Worm (Caenorhabditis elegans) whole organism, early embryonic: ENCODE measurements around the gene ZK1236.9.

Experiments used
- B0310.2 ChIP-seq: sonication (generic microtip); optimal IDR thresholded peaks from 2 replicates; lab custom pipeline; 2016; ENCODE audit warnings: mild to moderate bottlenecking, missing genetic modification characterization, missing compliant biosample characterization
- F13C5.2 ChIP-seq: sonication (generic microtip); optimal IDR thresholded peaks from 2 replicates; lab custom pipeline; 2017; ENCODE audit warnings: mild to moderate bottlenecking, missing genetic modification characterization, inconsistent platforms, missing compliant biosample characterization
- aly-1 ChIP-seq: sonication (generic microtip); optimal IDR thresholded peaks from 2 replicates; lab custom pipeline; 2016; ENCODE audit warnings: missing genetic modification characterization, missing compliant biosample characterization
- ama-1 ChIP-seq: fragments of 150-350 bp; optimal IDR thresholded peaks from 2 replicates; lab custom pipeline; 2014
- ceh-13 ChIP-seq: fragments of 200-800 bp; sonication (Bioruptor generic); optimal IDR thresholded peaks from 2 replicates; lab custom pipeline; 2018; ENCODE audit warnings: mild to moderate bottlenecking, missing genetic modification characterization, missing compliant biosample characterization
- ceh-36 ChIP-seq: sonication (generic microtip); optimal IDR thresholded peaks from 2 replicates; lab custom pipeline; 2016; ENCODE audit warnings: missing genetic modification characterization, inconsistent platforms, missing compliant biosample characterization
- ets-7 ChIP-seq: sonication (generic microtip); optimal IDR thresholded peaks from 2 replicates; lab custom pipeline; 2016; ENCODE audit warnings: missing genotype, missing genetic modification characterization, missing compliant biosample characterization
- flt-1 ChIP-seq: fragments of 200-800 bp; sonication (Bioruptor generic); IDR thresholded peaks from 2 replicates; pipeline ENCODE4 v1.3.6; 2022; ENCODE audit warnings: missing genetic modification characterization, missing compliant biosample characterization
- hmbx-1 ChIP-seq: sonication (generic microtip); optimal IDR thresholded peaks from 2 replicates; lab custom pipeline; 2016; ENCODE audit warnings: mild to moderate bottlenecking, missing genetic modification characterization, missing compliant biosample characterization
- hmg-4 ChIP-seq: fragments of 200-800 bp; sonication (Bioruptor generic); optimal IDR thresholded peaks from 2 replicates; lab custom pipeline; 2018; ENCODE audit warnings: mild to moderate bottlenecking, missing genetic modification characterization, missing compliant biosample characterization
- hnd-1 ChIP-seq: sonication (generic microtip); optimal IDR thresholded peaks from 2 replicates; lab custom pipeline; 2016; ENCODE audit warnings: missing genetic modification characterization, missing compliant biosample characterization
- pes-1 ChIP-seq: fragments of 200-800 bp; sonication (Bioruptor generic); IDR thresholded peaks from 2 replicates; pipeline ENCODE4 v1.3.6; 2022; ENCODE audit warnings: missing genetic modification reagents, missing genetic modification characterization, missing compliant biosample characterization
- scrt-1 ChIP-seq: fragments of 200-800 bp; sonication (Bioruptor generic); IDR thresholded peaks from 2 replicates; pipeline ENCODE4 v1.3.6; 2022; ENCODE audit warnings: missing genetic modification characterization, missing compliant biosample characterization
- sea-1 ChIP-seq: fragments of 200-800 bp; sonication (Bioruptor generic); conservative IDR thresholded peaks from 2 replicates; pipeline ENCODE4 v1.3.6; 2022; ENCODE audit warnings: missing genetic modification characterization, missing compliant biosample characterization
- tbx-11 ChIP-seq: fragments of 200-800 bp; sonication (Bioruptor generic); IDR thresholded peaks from 2 replicates; pipeline ENCODE4 v1.3.6; 2022; ENCODE audit warnings: missing genetic modification characterization, missing compliant biosample characterization
- tbx-37 ChIP-seq: fragments of 200-800 bp; sonication (Bioruptor generic); conservative IDR thresholded peaks from 2 replicates; pipeline ENCODE4 v1.3.6; 2022; ENCODE audit warnings: missing genetic modification reagents, missing genetic modification characterization, missing compliant biosample characterization
- tra-4 ChIP-seq: sonication (generic microtip); optimal IDR thresholded peaks from 2 replicates; lab custom pipeline; 2017; ENCODE audit warnings: missing genetic modification characterization, missing compliant biosample characterization

Gene ZK1236.9

DNA sequence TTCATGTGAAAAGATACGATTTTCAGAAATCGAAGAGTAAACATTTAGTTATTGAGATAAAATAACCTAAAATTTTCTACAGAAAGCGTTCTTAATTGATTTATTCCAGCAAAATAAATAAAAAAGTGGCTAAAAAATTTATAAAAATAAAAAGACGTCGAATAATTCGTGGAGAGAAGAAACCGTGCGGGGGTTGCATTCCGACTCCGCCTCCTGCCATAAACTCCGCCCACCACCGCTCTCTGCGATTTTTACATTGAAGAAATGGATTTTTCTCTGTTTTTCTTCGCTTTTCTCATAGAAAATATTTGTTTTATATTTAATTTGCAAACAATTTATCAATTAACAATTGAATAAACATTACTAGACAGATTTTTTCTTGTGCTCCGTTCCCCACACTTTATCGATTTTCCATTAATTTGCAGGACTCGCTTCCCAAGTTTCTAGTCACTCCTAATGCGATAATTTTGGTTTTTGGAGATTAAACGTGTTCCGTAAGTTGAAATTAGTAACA lies 29.5 kb downstream of the ZK1236.9 start, which contains the start of the genes ubxn-4 and cyy-1:
TSS of gene ubxn-4 (minus strand) at position 114 of the 514 bp plus-strand sequence.
TSS of gene cyy-1 (plus strand) at position 426 of the 514 bp plus-strand sequence.
- no peak for TF ChIP-seq F13C5.2 (tag; lab: Kevin White, UChicago)
- TF ChIP-seq hnd-1 (tag; lab: Kevin White, UChicago) = no peak
- no peak for TF ChIP-seq scrt-1 (GFP tag; lab: Robert Waterston, UW)
- TF ChIP-seq ama-1 (lab: Kevin White, UChicago) = no peak
- TF ChIP-seq tbx-37 (GFP tag; lab: Robert Waterston, UW) = no peak
- TF ChIP-seq ceh-13 (GFP tag; lab: Kevin White, UChicago) = no peak
- TF ChIP-seq aly-1 (tag; lab: Kevin White, UChicago) = no peak
- TF ChIP-seq hmg-4 (GFP tag; lab: Kevin White, UChicago) = no peak
- no peak for TF ChIP-seq hmbx-1 (tag; lab: Kevin White, UChicago)
- TF ChIP-seq pes-1 (GFP tag; lab: Robert Waterston, UW) = no peak
- no peak for TF ChIP-seq tra-4 (tag; lab: Kevin White, UChicago)
- TF ChIP-seq flt-1 (GFP tag; lab: Robert Waterston, UW) = no peak

DNA sequence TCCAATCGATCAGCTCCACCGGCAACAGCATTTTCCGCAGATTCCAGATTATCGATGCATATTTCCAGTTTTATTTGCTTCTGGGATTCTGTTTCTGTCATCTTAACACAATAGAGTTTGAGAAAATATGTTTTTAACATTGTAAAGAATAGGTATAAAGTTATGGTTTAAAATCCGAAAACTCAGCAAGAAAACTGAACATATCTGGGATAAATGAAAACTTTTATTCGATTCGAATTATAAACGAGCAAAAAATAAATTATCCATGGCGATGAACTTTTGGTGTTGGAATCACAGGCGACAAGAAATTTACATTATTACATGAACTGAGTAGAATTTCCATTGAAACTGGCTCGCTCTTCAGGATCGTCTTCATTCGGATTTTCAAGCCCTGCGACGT lies 31.5 kb downstream of the ZK1236.9 start, which contains the start of gene cutc-1:
TSS of gene cutc-1 (minus strand) at position 101 of the 400 bp plus-strand sequence.
- no peak for TF ChIP-seq pes-1 (GFP tag; lab: Robert Waterston, UW)
- no peak for TF ChIP-seq sea-1 (GFP tag; lab: Robert Waterston, UW)
- TF ChIP-seq scrt-1 (GFP tag; lab: Robert Waterston, UW) = no peak
- TF ChIP-seq tra-4 (tag; lab: Kevin White, UChicago) = no peak
- no peak for TF ChIP-seq B0310.2 (tag; lab: Kevin White, UChicago)
- TF ChIP-seq flt-1 (GFP tag; lab: Robert Waterston, UW) = no peak
- TF ChIP-seq hmbx-1 (tag; lab: Kevin White, UChicago) = no peak
- TF ChIP-seq aly-1 (tag; lab: Kevin White, UChicago) = no peak
- TF ChIP-seq hnd-1 (tag; lab: Kevin White, UChicago) = no peak
- TF ChIP-seq F13C5.2 (tag; lab: Kevin White, UChicago) = no peak
- no peak for TF ChIP-seq ceh-13 (GFP tag; lab: Kevin White, UChicago)
- TF ChIP-seq hmg-4 (GFP tag; lab: Kevin White, UChicago) = no peak
- no peak for TF ChIP-seq ama-1 (lab: Kevin White, UChicago)
- no peak for TF ChIP-seq ceh-36 (tag; lab: Kevin White, UChicago)
- no peak for TF ChIP-seq ets-7
- TF ChIP-seq tbx-11 (GFP tag; lab: Robert Waterston, UW) = no peak
- TF ChIP-seq tbx-37 (GFP tag; lab: Robert Waterston, UW) = no peak

DNA sequence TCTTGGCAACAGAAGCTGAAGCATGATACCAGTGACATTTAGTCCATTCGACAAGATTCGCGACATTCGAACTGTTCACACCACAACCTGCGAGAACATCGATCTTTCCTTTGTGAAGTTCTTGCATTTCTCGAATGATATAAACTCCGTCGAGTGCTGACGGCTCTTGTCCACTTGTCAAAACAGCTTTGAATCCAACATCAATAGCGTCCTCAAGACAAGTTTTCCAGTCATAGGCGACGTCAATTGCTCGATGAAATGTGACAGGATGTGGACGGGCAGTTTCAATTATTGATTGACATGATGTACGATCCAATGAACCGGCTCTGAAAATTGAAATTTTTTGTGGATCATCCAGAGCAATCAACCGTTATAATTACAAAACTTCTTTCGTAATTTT lies 32.3 kb downstream of the ZK1236.9 start:
- TF ChIP-seq ets-7 (no peak), ama-1 (lab: Kevin White, UChicago) (no peak), F13C5.2 (tag; lab: Kevin White, UChicago) (no peak), hmbx-1 (tag; lab: Kevin White, UChicago) (no peak), tra-4 (tag; lab: Kevin White, UChicago) (no peak), flt-1 (GFP tag; lab: Robert Waterston, UW) (no peak), B0310.2 (tag; lab: Kevin White, UChicago) (no peak), hmg-4 (GFP tag; lab: Kevin White, UChicago) (no peak), ceh-13 (GFP tag; lab: Kevin White, UChicago) (no peak), aly-1 (tag; lab: Kevin White, UChicago) (no peak), scrt-1 (GFP tag; lab: Robert Waterston, UW) (no peak), ceh-36 (tag; lab: Kevin White, UChicago) (no peak), tbx-37 (GFP tag; lab: Robert Waterston, UW) (no peak), pes-1 (GFP tag; lab: Robert Waterston, UW) (no peak), sea-1 (GFP tag; lab: Robert Waterston, UW) (no peak), tbx-11 (GFP tag; lab: Robert Waterston, UW) (no peak), hnd-1 (tag; lab: Kevin White, UChicago) (no peak)

DNA sequence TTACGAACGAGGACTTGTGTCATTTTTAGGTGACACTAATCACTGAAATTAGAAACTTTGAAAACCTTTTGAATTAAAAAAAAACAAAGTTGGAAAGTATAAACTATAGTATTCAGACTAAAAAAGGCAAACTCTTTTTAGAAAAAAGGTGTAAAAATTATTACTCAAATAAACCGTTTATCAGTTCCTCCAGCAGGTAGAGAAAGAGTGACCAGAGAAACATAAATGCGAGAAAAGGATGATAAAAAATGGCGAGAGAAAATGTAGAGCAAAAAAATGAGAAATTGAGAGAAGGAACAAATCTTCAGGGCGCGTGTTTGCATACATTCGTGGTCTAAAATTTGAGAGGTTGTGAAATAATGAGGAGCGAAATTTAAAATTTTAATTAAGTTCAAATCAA lies 33.1 kb downstream of the ZK1236.9 start, which contains the start of gene lap-1:
TSS of gene lap-1 (minus strand) at position 42 of the 400 bp plus-strand sequence.
- TF ChIP-seq flt-1 (GFP tag; lab: Robert Waterston, UW) = no peak
- TF ChIP-seq ets-7 = no peak
- TF ChIP-seq B0310.2 (tag; lab: Kevin White, UChicago) = no peak

DNA sequence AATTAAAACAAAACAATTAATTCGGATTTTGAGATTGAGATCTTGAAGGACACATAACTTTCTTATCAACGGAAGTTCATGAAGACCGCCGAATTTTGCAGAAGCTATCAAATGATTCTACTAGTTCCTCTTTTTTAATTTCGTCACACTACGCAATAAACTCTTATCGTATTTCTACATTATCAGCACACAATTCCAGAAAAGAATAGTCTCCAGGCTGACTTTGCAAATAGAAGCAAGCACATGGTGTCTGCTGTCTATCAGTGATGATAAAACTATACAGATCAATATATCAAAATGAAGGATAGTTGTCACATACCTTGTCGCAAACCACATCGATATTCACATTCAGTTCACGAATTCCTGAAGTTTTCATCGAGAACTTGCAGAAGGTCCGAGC lies 34.5 kb downstream of the ZK1236.9 start:
- TF ChIP-seq aly-1 (tag; lab: Kevin White, UChicago) (no peak), tra-4 (tag; lab: Kevin White, UChicago) (no peak)

DNA sequence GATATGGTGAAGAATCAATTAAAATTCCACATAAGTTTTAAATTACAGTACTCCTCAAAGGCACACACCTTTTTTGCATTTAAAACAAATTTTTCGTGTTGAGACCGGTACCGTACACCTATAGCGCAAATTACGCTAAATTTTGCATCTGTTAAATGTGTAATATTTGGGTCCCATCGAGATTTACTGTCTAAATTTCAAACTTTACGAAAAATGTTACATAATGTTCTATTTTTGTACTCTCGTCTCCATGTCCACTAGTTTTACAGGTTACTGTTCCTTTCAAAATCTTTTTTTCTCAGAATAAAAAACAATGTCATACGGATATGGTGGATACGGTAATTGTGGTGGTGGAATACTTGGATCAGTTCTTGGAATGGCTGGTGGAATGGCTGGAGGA lies 36.6 kb downstream of the ZK1236.9 start, which contains the start of gene ZK353.2:
TSS of gene ZK353.2 (plus strand) at position 301 of the 400 bp plus-strand sequence.
- no peak for TF ChIP-seq hnd-1 (tag; lab: Kevin White, UChicago)
- TF ChIP-seq aly-1 (tag; lab: Kevin White, UChicago) = no peak
- no peak for TF ChIP-seq ceh-36 (tag; lab: Kevin White, UChicago)
- no peak for TF ChIP-seq hmbx-1 (tag; lab: Kevin White, UChicago)

DNA sequence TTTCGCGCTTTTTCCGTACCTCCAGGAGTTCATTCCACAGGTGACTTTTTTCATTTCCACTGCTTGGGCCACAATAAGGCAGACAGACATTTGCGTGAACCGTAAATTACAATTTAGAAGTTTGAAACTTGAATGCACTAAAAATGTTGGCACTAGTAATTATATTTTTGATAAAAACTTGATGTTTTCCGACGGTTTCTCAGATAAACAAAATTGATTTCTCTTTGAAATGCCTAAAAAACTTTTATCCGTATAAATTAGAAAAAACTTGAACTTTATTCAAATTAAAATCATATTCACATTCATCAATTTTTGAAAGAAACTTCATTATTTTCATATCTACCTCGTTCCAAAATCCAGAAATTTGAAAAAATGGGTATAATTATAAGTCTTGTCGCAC lies 39.3 kb downstream of the ZK1236.9 start, which contains the start of gene ZK353.3:
TSS of gene ZK353.3 (plus strand) at position 301 of the 400 bp plus-strand sequence.
- no peak for TF ChIP-seq ceh-13 (GFP tag; lab: Kevin White, UChicago)
- TF ChIP-seq ets-7 = no peak
- no peak for TF ChIP-seq tbx-37 (GFP tag; lab: Robert Waterston, UW)
- TF ChIP-seq hnd-1 (tag; lab: Kevin White, UChicago) = no peak
- TF ChIP-seq flt-1 (GFP tag; lab: Robert Waterston, UW) = no peak
- no peak for TF ChIP-seq pes-1 (GFP tag; lab: Robert Waterston, UW)
- no peak for TF ChIP-seq hmbx-1 (tag; lab: Kevin White, UChicago)
- no peak for TF ChIP-seq scrt-1 (GFP tag; lab: Robert Waterston, UW)
- TF ChIP-seq B0310.2 (tag; lab: Kevin White, UChicago) = no peak
- TF ChIP-seq hmg-4 (GFP tag; lab: Kevin White, UChicago) = no peak
- TF ChIP-seq aly-1 (tag; lab: Kevin White, UChicago) = no peak
- TF ChIP-seq F13C5.2 (tag; lab: Kevin White, UChicago) = no peak
- TF ChIP-seq tra-4 (tag; lab: Kevin White, UChicago) = no peak
- TF ChIP-seq ceh-36 (tag; lab: Kevin White, UChicago) = no peak
- TF ChIP-seq ama-1 (lab: Kevin White, UChicago) = no peak
- TF ChIP-seq sea-1 (GFP tag; lab: Robert Waterston, UW) = no peak
- TF ChIP-seq tbx-11 (GFP tag; lab: Robert Waterston, UW) = no peak
